Worm (Caenorhabditis elegans): Measurements from ENCODE around the gene F20D6.9.

The F20D6.9 gene

ce11 chrV:8201229-8201858, 24.1 kb upstream of the F20D6.9 start, which contains the start of gene cri-2:
Gene cri-2, plus strand, starts transcription at chrV:8201808.
- no peak for TF ChIP-seq B0310.2 (tag; optimal IDR thresholded peaks at IDR 0.05)
- no peak for TF ChIP-seq F13C5.2 (tag; optimal IDR thresholded peaks at IDR 0.05)
- no peak for TF ChIP-seq hmbx-1 (tag; optimal IDR thresholded peaks at IDR 0.05)
- no peak for TF ChIP-seq pes-1 (GFP tag; IDR thresholded peaks at IDR 0.05)
- TF ChIP-seq hnd-1 (tag; optimal IDR thresholded peaks at IDR 0.05), result no peak

ce11 chrV:8198994-8199393, 21.7 kb upstream of the F20D6.9 start, which contains the start of gene F20D6.11:
Gene F20D6.11, minus strand, starts transcription at chrV:8199094.
- TF ChIP-seq F13C5.2 (tag; optimal IDR thresholded peaks at IDR 0.05), result no peak
- TF ChIP-seq hmg-4 (GFP tag; optimal IDR thresholded peaks at IDR 0.05), result no peak
- TF ChIP-seq scrt-1 (GFP tag; IDR thresholded peaks at IDR 0.05), result no peak
- TF ChIP-seq ets-7 (tag; optimal IDR thresholded peaks at IDR 0.05), result no peak
- no peak for TF ChIP-seq ama-1 (optimal IDR thresholded peaks at IDR 0.05)
- TF ChIP-seq B0310.2 (tag; optimal IDR thresholded peaks at IDR 0.05), result no peak
- no peak for TF ChIP-seq sea-1 (GFP tag; conservative IDR thresholded peaks at IDR 0.05)

- TF ChIP-seq F13C5.2 (tag; optimal IDR thresholded peaks at IDR 0.05) (no peak), aly-1 (tag; optimal IDR thresholded peaks at IDR 0.05) (no peak), flt-1 (GFP tag; IDR thresholded peaks at IDR 0.05) (no peak), ceh-36 (tag; optimal IDR thresholded peaks at IDR 0.05) (no peak), ets-7 (tag; optimal IDR thresholded peaks at IDR 0.05) (no peak), B0310.2 (tag; optimal IDR thresholded peaks at IDR 0.05) (no peak)
Observed at ce11 chrV:8196993-8197392, 19.7 kb upstream of the F20D6.9 start.

- no peak for TF ChIP-seq hmbx-1 (tag; optimal IDR thresholded peaks at IDR 0.05)
- no peak for TF ChIP-seq scrt-1 (GFP tag; IDR thresholded peaks at IDR 0.05)
- TF ChIP-seq pes-1 (GFP tag; IDR thresholded peaks at IDR 0.05), result no peak
- no peak for TF ChIP-seq hmg-4 (GFP tag; optimal IDR thresholded peaks at IDR 0.05)
- TF ChIP-seq ceh-36 (tag; optimal IDR thresholded peaks at IDR 0.05), result no peak
- no peak for TF ChIP-seq tra-4 (tag; optimal IDR thresholded peaks at IDR 0.05)
- TF ChIP-seq tbx-37 (GFP tag; conservative IDR thresholded peaks at IDR 0.05), result no peak
Observed at ce11 chrV:8195889-8196418, 18.7 kb upstream of the F20D6.9 start, which contains the start of gene F20D6.10. Gene F20D6.10, minus strand, starts transcription at chrV:8195939.

ce11 chrV:8190430-8190829, 13.2 kb upstream of the F20D6.9 start, which contains the start of gene F20D6.1:
Gene F20D6.1, plus strand, starts transcription at chrV:8190730.
- TF ChIP-seq sea-1 (GFP tag; conservative IDR thresholded peaks at IDR 0.05) (no peak), hmbx-1 (tag; optimal IDR thresholded peaks at IDR 0.05) (no peak), B0310.2 (tag; optimal IDR thresholded peaks at IDR 0.05) (no peak), aly-1 (tag; optimal IDR thresholded peaks at IDR 0.05) (no peak), pes-1 (GFP tag; IDR thresholded peaks at IDR 0.05) (no peak), ceh-36 (tag; optimal IDR thresholded peaks at IDR 0.05) (no peak), ama-1 (optimal IDR thresholded peaks at IDR 0.05) (no peak), scrt-1 (GFP tag; IDR thresholded peaks at IDR 0.05) (no peak), F13C5.2 (tag; optimal IDR thresholded peaks at IDR 0.05) (no peak), ets-7 (tag; optimal IDR thresholded peaks at IDR 0.05) (no peak)

- TF ChIP-seq tbx-37 (GFP tag; conservative IDR thresholded peaks at IDR 0.05) (no peak), B0310.2 (tag; optimal IDR thresholded peaks at IDR 0.05) (no peak), aly-1 (tag; optimal IDR thresholded peaks at IDR 0.05) (no peak), hmg-4 (GFP tag; optimal IDR thresholded peaks at IDR 0.05) (no peak), flt-1 (GFP tag; IDR thresholded peaks at IDR 0.05) (no peak), pes-1 (GFP tag; IDR thresholded peaks at IDR 0.05) (no peak), ceh-36 (tag; optimal IDR thresholded peaks at IDR 0.05) (no peak), scrt-1 (GFP tag; IDR thresholded peaks at IDR 0.05) (no peak), sea-1 (GFP tag; conservative IDR thresholded peaks at IDR 0.05) (no peak)
Observed at ce11 chrV:8190016-8190415, 12.8 kb upstream of the F20D6.9 start, which contains the start of gene F20D6.12. Gene F20D6.12, minus strand, starts transcription at chrV:8190116.

- TF ChIP-seq tbx-37 (GFP tag; conservative IDR thresholded peaks at IDR 0.05), result no peak
- no peak for TF ChIP-seq B0310.2 (tag; optimal IDR thresholded peaks at IDR 0.05)
Observed at ce11 chrV:8188421-8188820, 11.2 kb upstream of the F20D6.9 start, which contains the start of gene F20D6.15. Gene F20D6.15, minus strand, starts transcription at chrV:8188467.

ce11 chrV:8185737-8186136, 8.5 kb upstream of the F20D6.9 start, which contains the start of gene F20D6.2:
Gene F20D6.2, plus strand, starts transcription at chrV:8186037.
- TF ChIP-seq scrt-1 (GFP tag; IDR thresholded peaks at IDR 0.05) (no peak), aly-1 (tag; optimal IDR thresholded peaks at IDR 0.05) (no peak), ets-7 (tag; optimal IDR thresholded peaks at IDR 0.05) (no peak), pes-1 (GFP tag; IDR thresholded peaks at IDR 0.05) (no peak), F13C5.2 (tag; optimal IDR thresholded peaks at IDR 0.05) (no peak), hnd-1 (tag; optimal IDR thresholded peaks at IDR 0.05) (no peak), tra-4 (tag; optimal IDR thresholded peaks at IDR 0.05) (no peak), ama-1 (optimal IDR thresholded peaks at IDR 0.05) (no peak), sea-1 (GFP tag; conservative IDR thresholded peaks at IDR 0.05) (no peak), B0310.2 (tag; optimal IDR thresholded peaks at IDR 0.05) (no peak), ceh-13 (GFP tag; optimal IDR thresholded peaks at IDR 0.05) (no peak), tbx-11 (GFP tag; IDR thresholded peaks at IDR 0.05) (no peak), hmg-4 (GFP tag; optimal IDR thresholded peaks at IDR 0.05) (no peak)
